Worm (Caenorhabditis elegans) whole organism, young adult: ENCODE results near the gene F36H9.1.

Experiments
- F49E8.2 ChIP-seq: sonication (generic microtip); optimal IDR thresholded peaks from 3 replicates; lab custom pipeline; 2017; ENCODE audit warnings: missing genetic modification characterization, mild to moderate bottlenecking, missing compliant biosample characterization, antibody characterized with exemption, moderate library complexity; ENCODE audit not compliant: insufficient read depth
- athp-1 ChIP-seq: sonication (generic microtip); optimal IDR thresholded peaks from 2 replicates; lab custom pipeline; 2017; ENCODE audit warnings: mild to moderate bottlenecking, missing genetic modification characterization, missing compliant biosample characterization
- dpff-1 ChIP-seq: sonication (generic microtip); optimal IDR thresholded peaks from 2 replicates; lab custom pipeline; 2017; ENCODE audit warnings: mild to moderate bottlenecking, missing genetic modification characterization, missing compliant biosample characterization
- let-526 ChIP-seq: fragments of 200-800 bp; sonication (Bioruptor generic); IDR thresholded peaks from 2 replicates; pipeline ENCODE4 v1.3.6; 2022; ENCODE audit warnings: missing genetic modification reagents, missing genetic modification characterization, missing compliant biosample characterization
- lin-26 ChIP-seq: fragments of 200-800 bp; sonication (Bioruptor generic); IDR thresholded peaks from 2 replicates; pipeline ENCODE4 v1.3.6; 2022; ENCODE audit warnings: missing genetic modification reagents, missing genetic modification characterization, missing compliant biosample characterization
- lin-54 ChIP-seq: fragments of 200-800 bp; sonication (Bioruptor generic); optimal IDR thresholded peaks from 2 replicates; lab custom pipeline; 2018; ENCODE audit warnings: mild to moderate bottlenecking, missing genetic modification characterization, missing compliant biosample characterization
- madf-6 ChIP-seq: fragments of 200-800 bp; sonication (Bioruptor generic); IDR thresholded peaks from 2 replicates; pipeline ENCODE4 v1.3.6; 2022; ENCODE audit warnings: missing genetic modification reagents, missing genetic modification characterization, missing compliant biosample characterization
- pbrm-1 ChIP-seq: fragments of 200-800 bp; sonication (Bioruptor generic); IDR thresholded peaks from 2 replicates; pipeline ENCODE4 v1.3.6; 2022; ENCODE audit warnings: missing genetic modification reagents, missing genetic modification characterization, missing compliant biosample characterization
- sptf-2 ChIP-seq: fragments of 200-800 bp; sonication (Bioruptor generic); optimal IDR thresholded peaks from 2 replicates; lab custom pipeline; 2018; ENCODE audit warnings: mild to moderate bottlenecking, missing genetic modification characterization, missing compliant biosample characterization

- no peak for TF ChIP-seq athp-1 (tag; lab: Kevin White, UChicago)
- TF ChIP-seq lin-54 (GFP tag; lab: Kevin White, UChicago), result no peak
- TF ChIP-seq dpff-1 (tag; lab: Kevin White, UChicago), result no peak
- TF ChIP-seq let-526 (GFP tag; lab: Robert Waterston, UW), result no peak
- TF ChIP-seq sptf-2 (GFP tag; lab: Kevin White, UChicago), result no peak
- no peak for TF ChIP-seq F49E8.2 (tag; lab: Kevin White, UChicago)
- no peak for TF ChIP-seq madf-6 (GFP tag; lab: Robert Waterston, UW)
- no peak for TF ChIP-seq pbrm-1 (GFP tag; lab: Robert Waterston, UW)
- TF ChIP-seq lin-26, result no peak
Measured at ce11 chrV:1829973-1830372, 35.7 kb downstream of the F36H9.1 start, which contains the start of gene Y32G9B.1.
